Fruit fly (Drosophila melanogaster) whole organism, prepupa: ENCODE measurements around the gene CG10470.

Source experiments
- Blimp-1 ChIP-seq: fragments of 200-800 bp; sonication (Bioruptor generic); optimal IDR thresholded peaks from 3 replicates; lab custom pipeline; 2017; ENCODE audit warnings: missing biosample characterization, missing genetic modification characterization, mild to moderate bottlenecking, moderate library complexity, missing genetic modification reagents
- CG10631 ChIP-seq: fragments of 200-800 bp; sonication (Bioruptor generic); optimal IDR thresholded peaks from 2 replicates; lab custom pipeline; 2016; ENCODE audit warnings: missing biosample characterization, missing genetic modification characterization
- CG10669 ChIP-seq: fragments of 200-800 bp; sonication (Bioruptor generic); optimal IDR thresholded peaks from 3 replicates; lab custom pipeline; 2018; ENCODE audit warnings: missing biosample characterization, mild to moderate bottlenecking, missing genetic modification characterization, moderate library complexity
- CG11762 ChIP-seq: fragments of 200-800 bp; sonication (Bioruptor generic); optimal IDR thresholded peaks from 3 replicates; lab custom pipeline; 2016; ENCODE audit warnings: missing biosample characterization, missing genetic modification characterization; ENCODE audit not compliant: insufficient read depth
- CG15336 ChIP-seq: fragments of 200-800 bp; sonication (Bioruptor generic); IDR thresholded peaks from 2 replicates; pipeline ENCODE4 v1.3.6; 2022; ENCODE audit warnings: missing biosample characterization, missing genetic modification characterization
- CG1621 ChIP-seq: fragments of 200-800 bp; sonication (Bioruptor generic); optimal IDR thresholded peaks from 3 replicates; lab custom pipeline; 2018; ENCODE audit warnings: missing biosample characterization, mild to moderate bottlenecking, missing genetic modification characterization
- CG16779 ChIP-seq: fragments of 200-800 bp; sonication (Bioruptor generic); optimal IDR thresholded peaks from 3 replicates; lab custom pipeline; 2017; ENCODE audit warnings: missing biosample characterization, mild to moderate bottlenecking, missing genetic modification characterization
- CG3032 ChIP-seq: fragments of 200-800 bp; optimal IDR thresholded peaks from 2 replicates; lab custom pipeline; 2019; ENCODE audit warnings: missing biosample characterization, mild to moderate bottlenecking, missing genetic modification characterization, moderate library complexity
- CG31627 ChIP-seq: fragments of 200-800 bp; sonication (Bioruptor generic); optimal IDR thresholded peaks from 3 replicates; lab custom pipeline; 2016; ENCODE audit warnings: missing biosample characterization, missing genetic modification characterization
- CG32006 ChIP-seq: fragments of 200-800 bp; sonication (Bioruptor generic); optimal IDR thresholded peaks from 3 replicates; lab custom pipeline; 2017; ENCODE audit warnings: missing biosample characterization, mild to moderate bottlenecking, missing genetic modification characterization
- CG34406 ChIP-seq: fragments of 200-800 bp; sonication (Bioruptor generic); optimal IDR thresholded peaks from 3 replicates; lab custom pipeline; 2016; ENCODE audit warnings: missing biosample characterization, missing genetic modification characterization
- CG3919 ChIP-seq: fragments of 200-800 bp; sonication (Bioruptor generic); optimal IDR thresholded peaks from 3 replicates; lab custom pipeline; 2016; ENCODE audit warnings: missing biosample characterization, missing genetic modification characterization
- CG4318 ChIP-seq: fragments of 200-800 bp; sonication (Bioruptor generic); optimal IDR thresholded peaks from 3 replicates; lab custom pipeline; 2017; ENCODE audit warnings: missing biosample characterization, mild to moderate bottlenecking, missing genetic modification characterization
- CG6163 ChIP-seq: fragments of 200-800 bp; sonication (Bioruptor generic); IDR thresholded peaks from 3 replicates; pipeline ENCODE4 v1.3.6; 2022; ENCODE audit warnings: missing biosample characterization, missing genetic modification characterization
- CG6276 ChIP-seq: fragments of 200-800 bp; sonication (Bioruptor generic); optimal IDR thresholded peaks from 2 replicates; lab custom pipeline; 2017; ENCODE audit warnings: missing biosample characterization, mild to moderate bottlenecking, missing genetic modification characterization
- CG7368 ChIP-seq: fragments of 200-800 bp; sonication (Bioruptor generic); optimal IDR thresholded peaks from 3 replicates; lab custom pipeline; 2016; ENCODE audit warnings: missing biosample characterization, missing genetic modification characterization
- CG9139 ChIP-seq: fragments of 200-800 bp; sonication (Bioruptor generic); optimal IDR thresholded peaks from 3 replicates; lab custom pipeline; 2017; ENCODE audit warnings: missing biosample characterization, mild to moderate bottlenecking, missing genetic modification characterization
- Eip75B ChIP-seq: fragments of 200-800 bp; sonication (Bioruptor generic); optimal IDR thresholded peaks from 3 replicates; lab custom pipeline; 2016; ENCODE audit warnings: missing biosample characterization, missing genetic modification characterization
- Eip93F ChIP-seq: fragments of 200-800 bp; sonication (Bioruptor generic); optimal IDR thresholded peaks from 2 replicates; lab custom pipeline; 2016; ENCODE audit warnings: missing biosample characterization, mild to moderate bottlenecking, missing genetic modification characterization
- Ets21C ChIP-seq: fragments of 200-800 bp; sonication (Bioruptor generic); optimal IDR thresholded peaks from 3 replicates; lab custom pipeline; 2016; ENCODE audit warnings: missing biosample characterization, missing genetic modification characterization
- Ets96B ChIP-seq: fragments of 200-800 bp; optimal IDR thresholded peaks from 2 replicates; lab custom pipeline; 2019; ENCODE audit warnings: missing biosample characterization, mild to moderate bottlenecking, missing genetic modification characterization, moderate library complexity
- Gug ChIP-seq: fragments of 200-800 bp; sonication (Bioruptor generic); IDR thresholded peaks from 2 replicates; pipeline ENCODE4 v1.3.6; 2022; ENCODE audit warnings: missing biosample characterization, missing genetic modification characterization
- Hr38 ChIP-seq: sonication (Bioruptor generic); optimal IDR thresholded peaks from 2 replicates; lab custom pipeline; 2016; ENCODE audit warnings: missing biosample characterization, missing genetic modification characterization
- Hr39 ChIP-seq: fragments of 200-800 bp; sonication (Bioruptor generic); optimal IDR thresholded peaks from 2 replicates; lab custom pipeline; 2016; ENCODE audit warnings: missing biosample characterization, missing genetic modification characterization
- Hr4 ChIP-seq: fragments of 200-800 bp; sonication (Bioruptor generic); optimal IDR thresholded peaks from 3 replicates; lab custom pipeline; 2016; ENCODE audit warnings: missing biosample characterization, missing genetic modification characterization
- OdsH ChIP-seq: fragments of 200-800 bp; sonication (Bioruptor generic); optimal IDR thresholded peaks from 3 replicates; lab custom pipeline; 2016; ENCODE audit warnings: missing biosample characterization, missing genetic modification characterization
- Smox ChIP-seq: fragments of 200-800 bp; sonication (Bioruptor generic); optimal IDR thresholded peaks from 3 replicates; lab custom pipeline; 2016; ENCODE audit warnings: missing biosample characterization, missing genetic modification characterization
- Sox102F ChIP-seq: fragments of 200-800 bp; sonication (Bioruptor generic); optimal IDR thresholded peaks from 2 replicates; lab custom pipeline; 2016; ENCODE audit warnings: missing biosample characterization, mild to moderate bottlenecking, missing genetic modification characterization
- Sox14 ChIP-seq: fragments of 200-800 bp; sonication (Bioruptor generic); optimal IDR thresholded peaks from 3 replicates; lab custom pipeline; 2016; ENCODE audit warnings: missing biosample characterization, missing genetic modification characterization
- Sox15 ChIP-seq: fragments of 200-800 bp; sonication (Bioruptor generic); optimal IDR thresholded peaks from 3 replicates; lab custom pipeline; 2016; ENCODE audit warnings: missing biosample characterization, missing genetic modification characterization
- achi ChIP-seq: fragments of 200-800 bp; sonication (Bioruptor generic); optimal IDR thresholded peaks from 3 replicates; lab custom pipeline; 2016; ENCODE audit warnings: missing biosample characterization, missing genetic modification characterization
- acj6 ChIP-seq: fragments of 200-800 bp; sonication (Bioruptor generic); optimal IDR thresholded peaks from 3 replicates; lab custom pipeline; 2016; ENCODE audit warnings: missing biosample characterization, missing genetic modification characterization
- cyc ChIP-seq: fragments of 200-800 bp; sonication (Bioruptor generic); optimal IDR thresholded peaks from 3 replicates; lab custom pipeline; 2016; ENCODE audit warnings: missing biosample characterization, missing genetic modification characterization
- dac ChIP-seq: fragments of 200-800 bp; sonication (Bioruptor generic); optimal IDR thresholded peaks from 2 replicates; lab custom pipeline; 2017; ENCODE audit warnings: missing biosample characterization, mild to moderate bottlenecking, missing genetic modification characterization
- dsx ChIP-seq: fragments of 200-800 bp; optimal IDR thresholded peaks from 3 replicates; lab custom pipeline; 2019; ENCODE audit warnings: missing biosample characterization, mild to moderate bottlenecking, missing genetic modification characterization, moderate library complexity; ENCODE audit not compliant: poor library complexity, severe bottlenecking
- eg ChIP-seq: fragments of 200-800 bp; sonication (Bioruptor generic); IDR thresholded peaks from 3 replicates; pipeline ENCODE4 v1.3.6; 2022; ENCODE audit warnings: missing biosample characterization, missing genetic modification characterization
- fd59A ChIP-seq: fragments of 200-800 bp; sonication (Bioruptor generic); optimal IDR thresholded peaks from 2 replicates; lab custom pipeline; 2017; ENCODE audit warnings: missing biosample characterization, mild to moderate bottlenecking, missing genetic modification characterization, missing genetic modification reagents
- fkh ChIP-seq: fragments of 200-800 bp; sonication (Bioruptor generic); optimal IDR thresholded peaks from 3 replicates; lab custom pipeline; 2017; ENCODE audit warnings: missing biosample characterization, mild to moderate bottlenecking, missing genetic modification characterization, moderate library complexity
- lz ChIP-seq: fragments of 200-800 bp; sonication (Bioruptor generic); optimal IDR thresholded peaks from 3 replicates; lab custom pipeline; 2016; ENCODE audit warnings: missing biosample characterization, missing genetic modification characterization
- net ChIP-seq: fragments of 200-800 bp; sonication (Bioruptor generic); optimal IDR thresholded peaks from 3 replicates; lab custom pipeline; 2016; ENCODE audit warnings: missing biosample characterization, missing genetic modification characterization
- svp ChIP-seq: fragments of 200-800 bp; sonication (Bioruptor generic); peaks from one replicate; lab custom pipeline; 2016; ENCODE audit warnings: missing biosample characterization, missing genetic modification characterization
- vri ChIP-seq: fragments of 200-800 bp; sonication (Bioruptor generic); optimal IDR thresholded peaks from 3 replicates; lab custom pipeline; 2016; ENCODE audit warnings: missing biosample characterization, mild to moderate bottlenecking, missing genetic modification characterization

Gene CG10470

dm6 chr2L:19009130-19009529, 39.7 kb upstream of the CG10470 start, which contains the start of gene RpL30 (continued):
- TF ChIP-seq CG32006, result peak; percentile 37
- peak; percentile 26 for TF ChIP-seq Hr4 (GFP tag; lab: Kevin White, UChicago)
- TF ChIP-seq CG6163 (GFP tag; lab: Robert Waterston, UW), result peak; percentile 91
- peak; percentile 72 for TF ChIP-seq dsx
- TF ChIP-seq Smox (GFP tag; lab: Kevin White, UChicago), result peak; percentile 62
- TF ChIP-seq Ets21C (GFP tag; lab: Kevin White, UChicago), result peak; percentile 31
- no peak for TF ChIP-seq Hr38 (GFP tag; lab: Kevin White, UChicago)
- peak; percentile 85 for TF ChIP-seq CG16779
- TF ChIP-seq CG15336 (GFP tag; lab: Robert Waterston, UW), result peak; percentile 70
- peak; percentile 86 for TF ChIP-seq Sox102F (GFP tag; lab: Kevin White, UChicago)
- peak; percentile 60 for TF ChIP-seq Ets96B (tag; lab: Kevin White, UChicago)
- peak; percentile 48 for TF ChIP-seq CG10669
- TF ChIP-seq Sox15 (GFP tag; lab: Kevin White, UChicago), result peak; percentile 36
- no peak for TF ChIP-seq Gug
- TF ChIP-seq Eip93F, result no peak
- TF ChIP-seq CG3919 (GFP tag; lab: Kevin White, UChicago), result peak; percentile 91
- peak; percentile 48 for TF ChIP-seq acj6 (GFP tag; lab: Kevin White, UChicago)
- TF ChIP-seq eg (GFP tag; lab: Robert Waterston, UW), result peak; percentile 85

dm6 chr2L:19010037-19010436, 38.8 kb upstream of the CG10470 start:
- TF ChIP-seq vri (GFP tag; lab: Kevin White, UChicago), result no peak
- no peak for TF ChIP-seq Sox102F (GFP tag; lab: Kevin White, UChicago)
- TF ChIP-seq Blimp-1, result no peak
- TF ChIP-seq Smox (GFP tag; lab: Kevin White, UChicago), result no peak
- TF ChIP-seq svp (GFP tag; lab: Kevin White, UChicago), result no peak
- TF ChIP-seq CG9139 (GFP tag; lab: Kevin White, UChicago), result no peak
- TF ChIP-seq CG4318, result no peak
- TF ChIP-seq CG3919 (GFP tag; lab: Kevin White, UChicago), result no peak
- no peak for TF ChIP-seq Hr4 (GFP tag; lab: Kevin White, UChicago)
- TF ChIP-seq CG34406 (GFP tag; lab: Kevin White, UChicago), result no peak
- no peak for TF ChIP-seq CG3032
- TF ChIP-seq OdsH, result no peak
- TF ChIP-seq CG1621 (tag; lab: Kevin White, UChicago), result no peak
- no peak for TF ChIP-seq achi (GFP tag; lab: Kevin White, UChicago)
- TF ChIP-seq net (GFP tag; lab: Kevin White, UChicago), result no peak
- TF ChIP-seq CG10669, result no peak
- no peak for TF ChIP-seq CG6276 (GFP tag; lab: Kevin White, UChicago)
- no peak for TF ChIP-seq CG6163 (GFP tag; lab: Robert Waterston, UW)
- no peak for TF ChIP-seq dsx

- TF ChIP-seq Eip93F, result no peak
- no peak for TF ChIP-seq CG31627 (GFP tag; lab: Kevin White, UChicago)
- TF ChIP-seq Eip75B (GFP tag; lab: Kevin White, UChicago), result no peak
Measured at dm6 chr2L:19010566-19010965, 38.3 kb upstream of the CG10470 start, which contains the start of gene robl37BC. Gene robl37BC, plus strand, starts transcription at chr2L:19010866.

DNA sequence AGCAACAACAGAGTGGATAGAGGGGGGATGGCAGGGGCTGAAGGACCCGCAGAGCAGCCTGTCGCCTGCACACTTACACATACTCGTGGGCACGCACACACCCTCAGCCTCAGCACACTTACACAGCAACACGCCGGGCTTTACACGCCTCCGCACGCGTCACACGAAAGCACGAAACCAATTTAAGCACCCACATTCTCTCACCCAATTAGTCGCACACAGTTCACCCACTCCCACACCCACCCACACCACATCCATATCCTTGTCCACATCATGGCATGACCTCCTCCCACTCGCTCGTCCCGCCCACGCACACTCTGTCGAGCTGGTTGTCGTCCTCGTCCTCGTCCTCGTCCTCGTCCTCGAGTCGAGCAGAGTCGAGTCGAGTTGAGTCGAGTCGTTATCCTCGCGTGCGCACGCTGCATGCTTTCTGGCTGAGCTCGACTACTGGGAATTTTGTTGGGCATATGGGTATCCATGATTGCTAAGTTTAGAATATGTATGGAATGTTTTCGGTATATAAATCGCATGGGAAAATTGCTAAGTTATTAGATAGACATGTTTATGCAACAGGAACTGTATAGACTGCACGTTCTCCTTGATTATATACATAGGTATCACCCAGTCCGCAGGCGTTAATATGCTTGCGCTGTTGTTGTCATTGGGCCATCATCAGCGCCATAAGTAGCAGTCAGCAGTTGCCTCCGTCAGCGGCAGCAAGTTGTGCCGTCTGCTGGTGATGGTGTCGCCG, 36.8 kb upstream of the CG10470 start:
- TF ChIP-seq Hr39 (GFP tag; lab: Kevin White, UChicago) (peak; percentile 80), CG1621 (tag; lab: Kevin White, UChicago) (peak; percentile 72), CG6163 (GFP tag; lab: Robert Waterston, UW) (peak; percentile 80), lz (GFP tag; lab: Kevin White, UChicago) (peak; percentile 80), CG4318 (no peak), fkh (GFP tag; lab: Kevin White, UChicago) (peak; percentile 15), CG11762 (GFP tag; lab: Kevin White, UChicago) (peak; percentile 44), cyc (GFP tag; lab: Kevin White, UChicago) (peak; percentile 75), dsx (peak; percentile 70), CG15336 (GFP tag; lab: Robert Waterston, UW) (peak; percentile 63), Gug (peak; percentile 74), CG16779 (peak; percentile 5), dac (GFP tag; lab: Kevin White, UChicago) (no peak), CG10631 (peak; percentile 73), Sox14 (peak; percentile 75), Smox (GFP tag; lab: Kevin White, UChicago) (peak; percentile 63), Blimp-1 (no peak), CG32006 (peak; percentile 76), CG7368 (GFP tag; lab: Kevin White, UChicago) (peak; percentile 63), CG9139 (GFP tag; lab: Kevin White, UChicago) (peak; percentile 30), OdsH (peak; percentile 74), Ets21C (GFP tag; lab: Kevin White, UChicago) (peak; percentile 61), fd59A (GFP tag; lab: Kevin White, UChicago) (peak; percentile 60), CG10669 (peak; percentile 77)
